Fruit fly (Drosophila melanogaster) whole organism, embryonic: ENCODE data around the gene dmrt93B.
A peak's percentile ranks its signal among the peaks of the same experiment; 100 is the strongest.

Experiments used
- CG10209 ChIP-seq: fragments of 200-800 bp; sonication (Bioruptor generic); optimal IDR thresholded peaks from 3 replicates; lab custom pipeline; 2017; ENCODE audit warnings: missing biosample characterization, mild to moderate bottlenecking, missing genetic modification characterization, missing genetic modification reagents
- CG13296 ChIP-seq: fragments of 200-800 bp; sonication (Bioruptor generic); optimal IDR thresholded peaks from 3 replicates; lab custom pipeline; 2018; ENCODE audit warnings: missing biosample characterization, mild to moderate bottlenecking, missing genetic modification characterization
- CG13894 ChIP-seq: fragments of 200-800 bp; sonication (Bioruptor generic); optimal IDR thresholded peaks from 3 replicates; lab custom pipeline; 2018; ENCODE audit warnings: missing biosample characterization, mild to moderate bottlenecking, missing genetic modification characterization, moderate library complexity
- CG14860 ChIP-seq: fragments of 200-800 bp; sonication (Bioruptor generic); IDR thresholded peaks from 3 replicates; pipeline ENCODE4 v1.3.6; 2022; ENCODE audit warnings: missing biosample characterization, missing genetic modification characterization; ENCODE audit not compliant: partially characterized antibody
- CG17328 ChIP-seq: fragments of 200-800 bp; sonication (Bioruptor generic); IDR thresholded peaks from 2 replicates; pipeline ENCODE4 v1.3.6; 2022; ENCODE audit warnings: missing biosample characterization, missing genetic modification characterization
- CG17612 ChIP-seq: fragments of 200-800 bp; sonication (Bioruptor generic); IDR thresholded peaks from 2 replicates; pipeline ENCODE4 v1.3.6; 2022; ENCODE audit warnings: missing biosample characterization, missing genetic modification characterization
- CG2199 ChIP-seq: fragments of 200-800 bp; sonication (Bioruptor generic); IDR thresholded peaks from 3 replicates; pipeline ENCODE4 v1.3.6; 2022; ENCODE audit warnings: missing biosample characterization, missing genetic modification characterization
- CG2712 ChIP-seq: fragments of 200-800 bp; optimal IDR thresholded peaks from 3 replicates; lab custom pipeline; 2019; ENCODE audit warnings: missing biosample characterization, mild to moderate bottlenecking, missing genetic modification characterization, moderate library complexity
- CG30403 ChIP-seq: fragments of 200-800 bp; sonication (Bioruptor generic); optimal IDR thresholded peaks from 3 replicates; lab custom pipeline; 2016; ENCODE audit warnings: missing biosample characterization, missing genetic modification characterization
- CG30431 ChIP-seq: fragments of 200-800 bp; sonication (Bioruptor generic); optimal IDR thresholded peaks from 2 replicates; lab custom pipeline; 2017; ENCODE audit warnings: missing biosample characterization, missing genetic modification characterization
- CG3065 ChIP-seq: fragments of 200-800 bp; sonication (Bioruptor generic); optimal IDR thresholded peaks from 2 replicates; lab custom pipeline; 2016; ENCODE audit warnings: missing biosample characterization, missing genetic modification characterization
- CG3163 ChIP-seq: fragments of 200-800 bp; sonication (Bioruptor generic); optimal IDR thresholded peaks from 3 replicates; lab custom pipeline; 2016; ENCODE audit warnings: missing biosample characterization, missing genetic modification characterization
- CG3281 ChIP-seq: fragments of 200-800 bp; sonication (Bioruptor generic); optimal IDR thresholded peaks from 3 replicates; lab custom pipeline; 2017; ENCODE audit warnings: missing biosample characterization, mild to moderate bottlenecking, missing genetic modification characterization
- CG33213 ChIP-seq: fragments of 200-800 bp; sonication (Bioruptor generic); optimal IDR thresholded peaks from 3 replicates; lab custom pipeline; 2016; ENCODE audit warnings: missing biosample characterization, missing genetic modification characterization
- CG3995 ChIP-seq: fragments of 200-800 bp; sonication (Bioruptor generic); optimal IDR thresholded peaks from 3 replicates; lab custom pipeline; 2016; ENCODE audit warnings: missing biosample characterization, missing genetic modification characterization
- CG5245 ChIP-seq: fragments of 200-800 bp; sonication (Bioruptor generic); optimal IDR thresholded peaks from 3 replicates; lab custom pipeline; 2016; ENCODE audit warnings: missing biosample characterization, missing genetic modification characterization
- CG6791 ChIP-seq: fragments of 200-800 bp; sonication (Bioruptor generic); IDR thresholded peaks from 3 replicates; pipeline ENCODE4 v1.3.6; 2022; ENCODE audit warnings: missing biosample characterization, missing genetic modification characterization; ENCODE audit not compliant: partially characterized antibody
- CG7928 ChIP-seq: fragments of 200-800 bp; sonication (Bioruptor generic); optimal IDR thresholded peaks from 2 replicates; lab custom pipeline; 2017; ENCODE audit warnings: missing biosample characterization, mild to moderate bottlenecking, missing genetic modification characterization
- Doc3 ChIP-seq: fragments of 200-800 bp; sonication (Bioruptor generic); IDR thresholded peaks from 3 replicates; pipeline ENCODE4 v1.3.6; 2022; ENCODE audit warnings: missing biosample characterization, missing genetic modification characterization; ENCODE audit not compliant: partially characterized antibody
- Dref ChIP-seq: fragments of 200-800 bp; sonication (Bioruptor generic); IDR thresholded peaks from 2 replicates; pipeline ENCODE4 v1.3.6; 2022; ENCODE audit warnings: missing biosample characterization, missing genetic modification characterization
- Elba2 ChIP-seq: fragments of 200-800 bp; sonication (Bioruptor generic); optimal IDR thresholded peaks from 3 replicates; lab custom pipeline; 2016; ENCODE audit warnings: missing biosample characterization, missing genetic modification characterization
- Ets97D ChIP-seq: fragments of 200-800 bp; sonication (Bioruptor generic); optimal IDR thresholded peaks from 3 replicates; lab custom pipeline; 2016; ENCODE audit warnings: missing biosample characterization, missing genetic modification characterization
- Fer3 ChIP-seq: fragments of 200-800 bp; sonication (Bioruptor generic); optimal IDR thresholded peaks from 2 replicates; lab custom pipeline; 2018; ENCODE audit warnings: missing biosample characterization, mild to moderate bottlenecking, missing genetic modification characterization, moderate library complexity
- Hand ChIP-seq: fragments of 200-800 bp; sonication (Bioruptor generic); optimal IDR thresholded peaks from 2 replicates; lab custom pipeline; 2017; ENCODE audit warnings: mild to moderate bottlenecking, missing biosample characterization, missing genetic modification reagents, missing genetic modification characterization
- Hr39 ChIP-seq: fragments of >200 bp; optimal IDR thresholded peaks from 2 replicates; lab custom pipeline; 2017
- MBD-R2 ChIP-seq: fragments of 200-800 bp; sonication (Bioruptor generic); IDR thresholded peaks from 2 replicates; pipeline ENCODE4 v1.3.6; 2022; ENCODE audit warnings: missing biosample characterization, missing genetic modification characterization
- Mad ChIP-seq: fragments of 200-800 bp; sonication (Bioruptor generic); optimal IDR thresholded peaks from 2 replicates; lab custom pipeline; 2016; ENCODE audit warnings: missing biosample characterization, missing genetic modification characterization
- Nf-YA ChIP-seq: fragments of 200-800 bp; sonication (Bioruptor generic); IDR thresholded peaks from 2 replicates; pipeline ENCODE4 v1.3.6; 2022; ENCODE audit warnings: missing biosample characterization, missing genetic modification characterization
- PHDP ChIP-seq: fragments of 200-800 bp; sonication (Bioruptor generic); optimal IDR thresholded peaks from 3 replicates; lab custom pipeline; 2018; ENCODE audit warnings: missing biosample characterization, mild to moderate bottlenecking, missing genetic modification characterization, moderate library complexity
- Rfx ChIP-seq: fragments of 200-800 bp; sonication (Bioruptor generic); IDR thresholded peaks from 2 replicates; pipeline ENCODE4 v1.3.6; 2022; ENCODE audit warnings: missing biosample characterization, missing genetic modification characterization
- Rx ChIP-seq: fragments of 200-800 bp; sonication (Bioruptor generic); IDR thresholded peaks from 2 replicates; pipeline ENCODE4 v1.3.6; 2022; ENCODE audit warnings: missing biosample characterization, missing genetic modification characterization
- bowl ChIP-seq: fragments of 200-800 bp; sonication (Bioruptor generic); IDR thresholded peaks from 2 replicates; pipeline ENCODE4 v1.3.6; 2022; ENCODE audit warnings: missing biosample characterization, missing genetic modification characterization
- cwo ChIP-seq: fragments of 200-800 bp; sonication (Bioruptor generic); optimal IDR thresholded peaks from 3 replicates; lab custom pipeline; 2017; ENCODE audit warnings: missing biosample characterization, missing genetic modification characterization, mild to moderate bottlenecking, moderate library complexity, missing genetic modification reagents
- da ChIP-seq: fragments of 200-800 bp; sonication (Bioruptor generic); optimal IDR thresholded peaks from 2 replicates; lab custom pipeline; 2016; ENCODE audit warnings: missing biosample characterization, missing genetic modification characterization
- disco-r ChIP-seq: fragments of 200-800 bp; sonication (Bioruptor generic); optimal IDR thresholded peaks from 2 replicates; lab custom pipeline; 2016; ENCODE audit warnings: missing biosample characterization, missing genetic modification characterization
- dmrt11E ChIP-seq: fragments of 200-800 bp; sonication (Bioruptor generic); optimal IDR thresholded peaks from 3 replicates; lab custom pipeline; 2018; ENCODE audit warnings: missing biosample characterization, mild to moderate bottlenecking, missing genetic modification characterization, moderate library complexity
- en ChIP-seq: fragments of 200-800 bp; sonication (Bioruptor generic); optimal IDR thresholded peaks from 2 replicates; lab custom pipeline; 2016; ENCODE audit warnings: missing biosample characterization, missing genetic modification characterization
- fu2 ChIP-seq: fragments of 200-800 bp; sonication (Bioruptor generic); optimal IDR thresholded peaks from 2 replicates; lab custom pipeline; 2016; ENCODE audit warnings: missing biosample characterization, missing genetic modification characterization
- gsb ChIP-seq: fragments of 200-800 bp; sonication (Bioruptor generic); IDR thresholded peaks from 2 replicates; pipeline ENCODE4 v1.3.6; 2022; ENCODE audit warnings: missing biosample characterization, missing genetic modification characterization
- hb ChIP-seq: fragments of 200-800 bp; sonication (Bioruptor generic); IDR thresholded peaks from 3 replicates; pipeline ENCODE4 v1.3.6; 2022; ENCODE audit warnings: missing biosample characterization, missing genetic modification characterization; ENCODE audit not compliant: partially characterized antibody
- mirr ChIP-seq: fragments of 200-800 bp; sonication (Bioruptor generic); optimal IDR thresholded peaks from 3 replicates; lab custom pipeline; 2018; ENCODE audit warnings: missing biosample characterization, mild to moderate bottlenecking, missing genetic modification characterization
- ranshi ChIP-seq: fragments of 200-800 bp; sonication (Bioruptor generic); IDR thresholded peaks from 2 replicates; pipeline ENCODE4 v1.3.6; 2022; ENCODE audit warnings: missing biosample characterization, missing genetic modification characterization
- salm ChIP-seq: fragments of 200-800 bp; sonication (Bioruptor generic); optimal IDR thresholded peaks from 2 replicates; lab custom pipeline; 2018; ENCODE audit warnings: missing biosample characterization, mild to moderate bottlenecking, missing genetic modification characterization
- sens ChIP-seq: fragments of 200-800 bp; sonication (Bioruptor generic); peaks from one replicate; lab custom pipeline; 2016; ENCODE audit warnings: missing biosample characterization, missing genetic modification characterization
- stwl ChIP-seq: fragments of 200-800 bp; sonication (Bioruptor generic); optimal IDR thresholded peaks from 3 replicates; lab custom pipeline; 2018; ENCODE audit warnings: missing biosample characterization, mild to moderate bottlenecking, missing genetic modification characterization, moderate library complexity
- tap ChIP-seq: fragments of 200-800 bp; optimal IDR thresholded peaks from 3 replicates; lab custom pipeline; 2019; ENCODE audit warnings: missing biosample characterization, mild to moderate bottlenecking, missing genetic modification characterization, moderate library complexity
- tgo ChIP-seq: fragments of 200-800 bp; sonication (Bioruptor generic); IDR thresholded peaks from 3 replicates; pipeline ENCODE4 v1.3.6; 2022; ENCODE audit warnings: missing biosample characterization, missing genetic modification characterization
- unc-4 ChIP-seq: fragments of 200-800 bp; sonication (Bioruptor generic); IDR thresholded peaks from 2 replicates; pipeline ENCODE4 v1.3.6; 2022; ENCODE audit warnings: missing biosample characterization, missing genetic modification characterization; ENCODE audit not compliant: partially characterized antibody
- yki ChIP-seq: fragments of >200 bp; optimal IDR thresholded peaks from 3 replicates; lab custom pipeline; 2018
- zfh1 ChIP-seq: fragments of 200-800 bp; sonication (Bioruptor generic); IDR thresholded peaks from 3 replicates; pipeline ENCODE4 v1.3.6; 2022; ENCODE audit warnings: missing biosample characterization, missing genetic modification characterization

dmrt93B gene

DNA sequence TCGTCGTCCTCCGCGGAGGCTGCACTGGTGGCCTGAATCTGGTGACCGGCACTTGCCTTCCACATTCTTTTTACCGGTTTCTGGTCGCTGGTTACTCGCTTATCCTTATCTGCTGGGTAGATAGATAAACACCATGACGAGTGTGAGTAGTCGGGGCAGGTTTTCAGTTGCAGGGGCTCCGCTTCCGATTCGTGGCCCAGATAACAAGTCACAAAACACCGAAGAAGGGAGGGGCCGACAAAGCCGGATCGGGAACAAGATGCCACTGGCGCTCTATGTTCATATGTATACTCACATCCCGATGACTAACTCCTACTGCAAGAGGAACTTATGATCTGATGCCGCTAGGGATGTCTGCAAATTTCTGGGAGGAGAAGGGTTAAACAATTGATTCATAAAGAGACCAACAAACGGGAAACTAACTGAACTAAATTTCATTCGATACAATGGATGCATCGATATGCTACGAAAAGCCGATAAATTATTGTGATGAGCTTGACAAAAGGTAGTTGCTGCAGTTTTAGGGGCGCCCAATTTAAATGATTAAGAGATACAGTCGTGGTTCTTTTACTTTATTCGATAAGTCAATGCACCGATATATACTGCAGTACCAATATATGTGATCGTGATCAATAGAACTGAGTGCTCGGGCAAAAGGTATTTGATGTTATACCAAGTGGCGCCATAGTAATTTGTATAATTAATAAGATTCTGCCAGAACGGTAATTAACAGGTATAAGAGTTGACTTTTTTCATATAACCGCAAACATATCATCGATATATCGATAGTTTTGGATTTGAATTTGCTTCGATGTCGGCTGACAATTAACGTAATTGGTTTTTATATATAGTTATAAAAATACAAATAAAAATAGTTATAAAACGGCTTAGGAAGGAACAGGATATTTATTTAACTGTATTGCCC lies 9.5 kb upstream of the dmrt93B start, which contains the start of gene Cortactin (continued):
- no peak for TF ChIP-seq ranshi
- TF ChIP-seq CG7928 (GFP tag; lab: Kevin White, UChicago): no peak
- peak; percentile 51 for TF ChIP-seq CG13894
- peak; percentile 46 for TF ChIP-seq CG2712 (tag; lab: Kevin White, UChicago)
- no peak for TF ChIP-seq fu2
- TF ChIP-seq CG30431 (GFP tag; lab: Kevin White, UChicago): no peak
- peak; percentile 93 for TF ChIP-seq Doc3 (GFP tag; lab: Robert Waterston, UW)
- peak; percentile 86 for TF ChIP-seq CG14860
- peak; percentile 90 for TF ChIP-seq CG3995
- no peak for TF ChIP-seq CG17612
- no peak for TF ChIP-seq Fer3 (tag; lab: Kevin White, UChicago)
- TF ChIP-seq bowl (GFP tag; lab: Robert Waterston, UW): no peak
- no peak for TF ChIP-seq Hand (GFP tag; lab: Kevin White, UChicago)
- no peak for TF ChIP-seq yki (lab: Kevin White, UChicago)
- TF ChIP-seq da (GFP tag; lab: Kevin White, UChicago): no peak
- peak; percentile 89 for TF ChIP-seq hb (GFP tag; lab: Robert Waterston, UW)
- no peak for TF ChIP-seq CG10209 (GFP tag; lab: Kevin White, UChicago)
- no peak for TF ChIP-seq en (GFP tag; lab: Kevin White, UChicago)
- TF ChIP-seq tgo (GFP tag; lab: Robert Waterston, UW): no peak
- TF ChIP-seq CG30403 (GFP tag; lab: Kevin White, UChicago): no peak
- TF ChIP-seq dmrt11E (tag; lab: Kevin White, UChicago): no peak
- TF ChIP-seq Hr39: no peak
- no peak for TF ChIP-seq PHDP (tag; lab: Kevin White, UChicago)
- peak; percentile 42; the same call in 1 of the 2 replicates for TF ChIP-seq Rfx (GFP tag; lab: Robert Waterston, UW)
- TF ChIP-seq Rx (GFP tag; lab: Robert Waterston, UW): no peak
- peak; percentile 44; the same call in 1 of the 3 replicates for TF ChIP-seq CG2199 (GFP tag; lab: Robert Waterston, UW)
- peak; percentile 85 for TF ChIP-seq Ets97D
- peak; percentile 94 for TF ChIP-seq CG6791 (GFP tag; lab: Robert Waterston, UW)
- TF ChIP-seq Elba2: no peak
- TF ChIP-seq CG33213 (GFP tag; lab: Kevin White, UChicago): peak; percentile 32
- TF ChIP-seq Mad (GFP tag; lab: Kevin White, UChicago): no peak
- TF ChIP-seq unc-4: peak; percentile 87
- no peak for TF ChIP-seq CG3281 (GFP tag; lab: Kevin White, UChicago)
- TF ChIP-seq sens: peak; percentile 68
- TF ChIP-seq gsb (GFP tag; lab: Robert Waterston, UW): no peak
- TF ChIP-seq stwl (tag; lab: Kevin White, UChicago): peak; percentile 88
- peak; percentile 9 for TF ChIP-seq mirr (GFP tag; lab: Kevin White, UChicago)
- no peak for TF ChIP-seq cwo (GFP tag; lab: Kevin White, UChicago)
- TF ChIP-seq MBD-R2: peak; percentile 76
- no peak for TF ChIP-seq CG3163 (GFP tag; lab: Kevin White, UChicago)
- no peak for TF ChIP-seq CG13296 (GFP tag; lab: Kevin White, UChicago)
- TF ChIP-seq disco-r: no peak
- no peak for TF ChIP-seq tap (tag; lab: Kevin White, UChicago)
- no peak for TF ChIP-seq CG17328 (GFP tag; lab: Robert Waterston, UW)
- no peak for TF ChIP-seq Nf-YA (GFP tag; lab: Robert Waterston, UW)
- no peak for TF ChIP-seq CG3065 (GFP tag; lab: Kevin White, UChicago)
- peak; percentile 100 for TF ChIP-seq Dref (GFP tag; lab: Robert Waterston, UW)
- TF ChIP-seq CG5245: no peak
- TF ChIP-seq salm (tag; lab: Kevin White, UChicago): no peak
- no peak for TF ChIP-seq zfh1 (GFP tag; lab: Robert Waterston, UW)
